Fruit fly (Drosophila melanogaster): Measurements from ENCODE around the gene CG33262.
A peak's percentile ranks its signal among the peaks of the same experiment; 100 is the strongest.

DNA sequence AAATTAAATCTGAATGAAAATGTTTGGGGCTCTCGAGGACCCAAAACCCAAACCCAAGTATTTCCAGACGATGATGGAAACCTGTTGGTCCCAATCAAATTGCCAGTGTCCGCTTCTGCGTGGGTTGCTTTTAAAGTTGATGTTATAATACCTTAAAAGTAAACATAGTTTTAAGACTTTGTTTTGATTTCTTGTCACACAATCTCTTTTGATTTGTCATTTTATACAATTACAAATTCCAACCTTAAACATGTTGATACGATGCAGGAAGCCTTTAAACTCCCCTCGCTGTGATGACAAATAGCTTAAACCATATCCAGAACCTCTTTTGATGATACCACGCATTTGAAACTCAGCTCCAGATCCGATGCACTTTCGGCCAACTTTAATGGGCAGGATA lies 46.3 kb downstream of the CG33262 start:
- TF ChIP-seq CG9948 (tag; optimal IDR thresholded peaks at IDR 0.05) (peak; percentile 8), CG13204 (GFP tag; optimal IDR thresholded peaks at IDR 0.05) (no peak), gl (tag; optimal IDR thresholded peaks at IDR 0.05) (no peak), CG4496 (GFP tag; IDR thresholded peaks at IDR 0.05) (no peak), rn (GFP tag; IDR thresholded peaks at IDR 0.05) (no peak), Pif1A (GFP tag; optimal IDR thresholded peaks at IDR 0.05) (no peak), CG8159 (tag; optimal IDR thresholded peaks at IDR 0.05) (peak; percentile 30), Ets98B (GFP tag; IDR thresholded peaks at IDR 0.05) (no peak), EcR (GFP tag; optimal IDR thresholded peaks at IDR 0.05) (no peak), CG12605 (GFP tag; IDR thresholded peaks at IDR 0.05) (no peak), CG14655 (GFP tag; optimal IDR thresholded peaks at IDR 0.05) (peak; percentile 50), Pif1B (GFP tag; optimal IDR thresholded peaks at IDR 0.05) (no peak), Snoo (tag; optimal IDR thresholded peaks at IDR 0.05) (peak; percentile 27), fd96Ca (GFP tag; IDR thresholded peaks at IDR 0.05) (no peak)

Measured in whole organism, pupa.